Worm (Caenorhabditis elegans) whole organism, young adult: ENCODE data around the gene C26D10.4.

Experiments
- F37B4.10 ChIP-seq: fragments of 200-800 bp; sonication (Bioruptor generic); IDR thresholded peaks from 2 replicates; pipeline ENCODE4 v1.3.6; 2022; ENCODE audit warnings: missing genetic modification characterization, missing compliant biosample characterization
- attf-3 ChIP-seq: fragments of 200-800 bp; sonication (Bioruptor generic); conservative IDR thresholded peaks from 2 replicates; pipeline ENCODE4 v1.3.6; 2022; ENCODE audit warnings: missing genetic modification reagents, missing genetic modification characterization, missing compliant biosample characterization
- dpff-1 ChIP-seq: sonication (generic microtip); optimal IDR thresholded peaks from 2 replicates; lab custom pipeline; 2017; ENCODE audit warnings: mild to moderate bottlenecking, missing genetic modification characterization, missing compliant biosample characterization
- fkh-3 ChIP-seq: sonication (generic microtip); optimal IDR thresholded peaks from 2 replicates; lab custom pipeline; 2016; ENCODE audit warnings: mild to moderate bottlenecking, missing genetic modification characterization, missing compliant biosample characterization
- lin-35 ChIP-seq, 3 experiments: fragments of 150-350 bp in 2 of 3; sonication (generic microtip) in 1 of 3; optimal IDR thresholded peaks; 2 replicates each; lab custom pipeline; 2014 to 2018; ENCODE audit warnings: missing biosample characterization in 3 of 3, missing genetic modification characterization in 3 of 3, missing genetic modification reagents in 3 of 3
- lin-54 ChIP-seq: fragments of 200-800 bp; sonication (Bioruptor generic); optimal IDR thresholded peaks from 2 replicates; lab custom pipeline; 2018; ENCODE audit warnings: mild to moderate bottlenecking, missing genetic modification characterization, missing compliant biosample characterization
- lir-1 ChIP-seq: fragments of 200-800 bp; sonication (Bioruptor generic); conservative IDR thresholded peaks from 2 replicates; pipeline ENCODE4 v1.3.6; 2022; ENCODE audit warnings: missing genetic modification reagents, missing genetic modification characterization, missing compliant biosample characterization
- nfya-1 ChIP-seq: sonication (generic microtip); optimal IDR thresholded peaks from 2 replicates; lab custom pipeline; 2017; ENCODE audit warnings: antibody characterized with exemption, missing compliant biosample characterization, missing genetic modification characterization, borderline replicate concordance; ENCODE audit not compliant: insufficient read depth
- unc-130 ChIP-seq: sonication (generic microtip); optimal IDR thresholded peaks from 2 replicates; lab custom pipeline; 2016; ENCODE audit warnings: missing genetic modification reagents, missing genetic modification characterization, missing compliant biosample characterization
- unc-62 ChIP-seq: fragments of 150-350 bp; optimal IDR thresholded peaks from 2 replicates; lab custom pipeline; 2014; ENCODE audit warnings: missing biosample characterization, missing genetic modification reagents, missing genetic modification characterization
- ztf-22 ChIP-seq: fragments of 200-800 bp; sonication (Bioruptor generic); optimal IDR thresholded peaks from 2 replicates; lab custom pipeline; 2018; ENCODE audit warnings: mild to moderate bottlenecking, missing genetic modification characterization, moderate library complexity, missing compliant biosample characterization

DNA sequence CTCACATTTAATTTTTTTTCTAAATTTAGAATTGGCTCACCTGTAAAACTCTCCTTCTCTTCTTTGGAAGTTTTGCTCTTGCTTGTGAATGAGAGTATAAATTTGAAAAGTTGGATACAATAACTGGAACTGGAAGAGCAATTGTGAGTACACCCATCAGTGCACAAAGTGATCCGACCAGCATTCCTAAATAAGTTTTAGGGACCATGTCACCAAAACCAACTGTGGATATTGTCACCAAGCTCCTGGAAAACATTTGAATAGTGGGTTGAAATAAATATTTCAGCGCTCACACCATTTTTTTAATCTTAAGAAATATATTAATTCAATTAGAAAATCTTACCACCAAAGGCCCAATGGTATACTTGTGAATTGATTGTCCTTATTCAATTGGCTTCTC lies 21.2 kb upstream of the C26D10.4 start:
- no peak for TF ChIP-seq fkh-3
- no peak for TF ChIP-seq nfya-1
- no peak for TF ChIP-seq lin-54 (GFP tag; lab: Kevin White, UChicago)
- no peak for TF ChIP-seq F37B4.10 (GFP tag; lab: Robert Waterston, UW)
- no peak for TF ChIP-seq ztf-22 (GFP tag; lab: Kevin White, UChicago)
- TF ChIP-seq unc-130 (GFP tag; lab: Kevin White, UChicago) = no peak
- no peak for TF ChIP-seq lin-35 (GFP tag; optimal IDR thresholded peaks at IDR 0.05; lab: Kevin White, UChicago)
- no peak for TF ChIP-seq attf-3 (GFP tag; lab: Robert Waterston, UW)
- no peak for TF ChIP-seq unc-62 (GFP tag; lab: Kevin White, UChicago)
- no peak for TF ChIP-seq dpff-1 (tag; lab: Kevin White, UChicago)
- TF ChIP-seq lir-1 (GFP tag; lab: Robert Waterston, UW) = no peak
